Fruit fly (Drosophila melanogaster) whole organism, pupa: ENCODE data around the gene CG31100.

Source experiments
- CG10348 ChIP-seq: fragments of 200-800 bp; sonication (Bioruptor generic); IDR thresholded peaks from 2 replicates; pipeline ENCODE4 v1.3.6; 2022; ENCODE audit warnings: missing biosample characterization, missing genetic modification characterization
- CG12605 ChIP-seq: fragments of 200-800 bp; sonication (Bioruptor generic); IDR thresholded peaks from 2 replicates; pipeline ENCODE4 v1.3.6; 2022; ENCODE audit warnings: missing biosample characterization, missing genetic modification characterization
- CG13204 ChIP-seq: fragments of 200-800 bp; sonication (Bioruptor generic); optimal IDR thresholded peaks from 2 replicates; lab custom pipeline; 2018; ENCODE audit warnings: missing biosample characterization, mild to moderate bottlenecking, missing genetic modification characterization, moderate library complexity
- CG14655 ChIP-seq: fragments of 200-800 bp; sonication (Bioruptor generic); optimal IDR thresholded peaks from 3 replicates; lab custom pipeline; 2017; ENCODE audit warnings: mild to moderate bottlenecking, missing biosample characterization, missing genetic modification reagents, missing genetic modification characterization
- CG15710 ChIP-seq: fragments of 200-800 bp; sonication (Bioruptor generic); optimal IDR thresholded peaks from 2 replicates; lab custom pipeline; 2018; ENCODE audit warnings: missing biosample characterization, mild to moderate bottlenecking, missing genetic modification characterization, moderate library complexity
- CG17806 ChIP-seq: fragments of 200-800 bp; sonication (Bioruptor generic); optimal IDR thresholded peaks from 2 replicates; lab custom pipeline; 2018; ENCODE audit warnings: missing biosample characterization, mild to moderate bottlenecking, missing genetic modification characterization, moderate library complexity
- CG32121 ChIP-seq: fragments of 200-800 bp; sonication (Bioruptor generic); IDR thresholded peaks from 2 replicates; pipeline ENCODE4 v1.3.6; 2022; ENCODE audit warnings: missing biosample characterization, missing genetic modification characterization
- CG34367 ChIP-seq: fragments of 200-800 bp; sonication (Bioruptor generic); optimal IDR thresholded peaks from 2 replicates; lab custom pipeline; 2018; ENCODE audit warnings: missing biosample characterization, mild to moderate bottlenecking, missing genetic modification characterization
- CG4496 ChIP-seq: fragments of 200-800 bp; sonication (Bioruptor generic); IDR thresholded peaks from 3 replicates; pipeline ENCODE4 v1.3.6; 2022; ENCODE audit warnings: missing biosample characterization, missing genetic modification characterization
- CG8159 ChIP-seq: fragments of 200-800 bp; sonication (Bioruptor generic); optimal IDR thresholded peaks from 3 replicates; lab custom pipeline; 2018; ENCODE audit warnings: missing biosample characterization, mild to moderate bottlenecking, missing genetic modification characterization, moderate library complexity
- CG8301 ChIP-seq: fragments of 200-800 bp; sonication (Bioruptor generic); optimal IDR thresholded peaks from 2 replicates; lab custom pipeline; 2018; ENCODE audit warnings: missing biosample characterization, mild to moderate bottlenecking, missing genetic modification characterization
- CG9948 ChIP-seq: fragments of 200-800 bp; sonication (Bioruptor generic); optimal IDR thresholded peaks from 2 replicates; lab custom pipeline; 2018; ENCODE audit warnings: missing biosample characterization, mild to moderate bottlenecking, missing genetic modification characterization, moderate library complexity
- D1 ChIP-seq: fragments of 200-800 bp; sonication (Bioruptor generic); optimal IDR thresholded peaks from 2 replicates; lab custom pipeline; 2018; ENCODE audit warnings: missing biosample characterization, mild to moderate bottlenecking, missing genetic modification characterization, moderate library complexity
- EcR ChIP-seq: fragments of 200-800 bp; sonication (Bioruptor generic); optimal IDR thresholded peaks from 3 replicates; lab custom pipeline; 2019; ENCODE audit warnings: missing biosample characterization, missing genetic modification characterization, mild to moderate bottlenecking, moderate library complexity, missing genetic modification reagents
- Ets98B ChIP-seq: fragments of 200-800 bp; sonication (Bioruptor generic); IDR thresholded peaks from 2 replicates; pipeline ENCODE4 v1.3.6; 2022; ENCODE audit warnings: missing biosample characterization, missing genetic modification characterization
- Pif1A ChIP-seq: fragments of 200-800 bp; sonication (Bioruptor generic); optimal IDR thresholded peaks from 3 replicates; lab custom pipeline; 2016; ENCODE audit warnings: missing biosample characterization, missing genetic modification characterization
- Pif1B ChIP-seq: fragments of 200-800 bp; sonication (Bioruptor generic); optimal IDR thresholded peaks from 3 replicates; lab custom pipeline; 2016; ENCODE audit warnings: missing biosample characterization, missing genetic modification characterization
- Snoo ChIP-seq: fragments of 200-800 bp; sonication (Bioruptor generic); optimal IDR thresholded peaks from 3 replicates; lab custom pipeline; 2017; ENCODE audit warnings: missing biosample characterization, mild to moderate bottlenecking, missing genetic modification characterization, inconsistent platforms
- fd96Ca ChIP-seq: fragments of 200-800 bp; sonication (Bioruptor generic); IDR thresholded peaks from 3 replicates; pipeline ENCODE4 v1.3.6; 2022; ENCODE audit warnings: missing biosample characterization, missing genetic modification characterization
- gl ChIP-seq: fragments of 200-800 bp; sonication (Bioruptor generic); optimal IDR thresholded peaks from 2 replicates; lab custom pipeline; 2018; ENCODE audit warnings: missing biosample characterization, mild to moderate bottlenecking, missing genetic modification characterization
- rn ChIP-seq: fragments of 200-800 bp; sonication (Bioruptor generic); IDR thresholded peaks from 2 replicates; pipeline ENCODE4 v1.3.6; 2022; ENCODE audit warnings: missing biosample characterization, missing genetic modification characterization

Gene CG31100

DNA sequence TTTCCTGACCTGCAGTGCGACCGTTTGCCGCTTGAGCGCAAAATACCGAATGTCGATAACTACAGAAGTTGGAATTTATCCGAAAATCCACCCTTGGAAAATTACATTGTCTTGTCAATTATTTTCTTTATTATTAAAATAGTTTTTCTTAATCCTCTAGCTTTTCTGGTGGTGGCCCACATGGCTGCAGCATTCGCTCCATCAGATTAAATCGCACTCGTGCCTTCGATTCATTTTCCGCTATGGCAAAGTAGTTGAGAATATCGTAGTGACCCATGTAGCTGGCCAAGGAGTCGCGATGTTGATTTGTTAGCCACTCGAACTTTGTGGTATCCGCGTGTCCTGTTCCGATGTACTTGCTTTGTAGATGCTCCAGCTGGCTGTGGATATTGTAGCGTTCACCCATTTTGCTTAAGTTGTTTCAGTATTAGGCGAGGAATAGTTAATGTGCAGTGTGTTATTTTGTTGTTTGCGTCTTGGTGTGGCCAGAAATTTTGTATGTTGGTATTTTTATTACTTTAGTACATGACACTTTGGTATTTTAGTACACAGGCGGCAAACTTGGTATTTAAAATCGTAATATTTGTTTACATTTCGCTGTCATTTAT, 11.5 kb upstream of the CG31100 start, which contains the start of the genes Kcmf1, Sf3b5 and CG11986:
Kcmf1 (minus strand) TSS at position 51 of the 608 bp plus-strand sequence.
Sf3b5 (minus strand) TSS at position 483 of the 608 bp plus-strand sequence.
CG11986 (plus strand) TSS at position 588 of the 608 bp plus-strand sequence.
- no peak for TF ChIP-seq Snoo

DNA sequence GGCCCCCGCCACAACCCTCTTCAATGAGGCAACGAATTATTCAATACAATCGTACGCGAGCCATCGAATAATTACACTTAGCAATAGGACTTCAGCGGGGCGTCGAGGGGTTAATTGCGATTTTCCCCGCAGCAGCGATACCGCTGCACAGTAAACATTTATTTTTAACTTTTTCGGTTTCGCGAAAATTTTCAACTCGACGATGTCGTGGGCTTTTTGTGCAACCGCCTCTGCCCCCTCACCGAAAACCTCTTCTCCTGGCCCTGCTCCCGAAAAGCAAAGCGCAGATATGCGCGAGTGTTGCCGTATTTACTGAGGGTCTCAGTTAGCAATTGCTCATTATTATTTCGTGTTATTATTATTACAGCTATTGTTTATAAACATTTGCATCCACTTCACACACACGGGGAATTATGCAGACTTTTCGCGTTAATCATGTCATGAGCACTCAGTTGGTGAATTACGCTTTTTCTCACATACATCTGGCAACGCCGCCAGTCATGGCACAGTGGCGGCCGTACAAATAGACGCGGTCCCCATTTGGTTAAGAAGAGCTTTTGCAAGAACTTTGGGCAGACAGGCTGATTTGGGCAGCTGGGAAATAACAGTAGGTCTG, 10.4 kb upstream of the CG31100 start:
- TF ChIP-seq CG8301 (tag; lab: Kevin White, UChicago) (no peak), Pif1A (no peak), Ets98B (GFP tag; lab: Robert Waterston, UW) (no peak), fd96Ca (GFP tag; lab: Robert Waterston, UW) (0 out of 3 replicates have a peak, but pooled peaks have one; percentile 29), CG32121 (GFP tag; lab: Robert Waterston, UW) (peak; percentile 38; the same call in 1 of the 2 replicates), gl (tag; lab: Kevin White, UChicago) (no peak), CG8159 (tag; lab: Kevin White, UChicago) (peak; percentile 53), EcR (GFP tag; lab: Kevin White, UChicago) (peak; percentile 28), rn (0 out of 2 replicates have a peak, but pooled peaks have one; percentile 16), CG14655 (no peak), CG17806 (tag; lab: Kevin White, UChicago) (peak; percentile 7), CG12605 (GFP tag; lab: Robert Waterston, UW) (no peak), D1 (tag; lab: Kevin White, UChicago) (no peak), CG34367 (no peak), CG9948 (no peak), Pif1B (no peak), Snoo (peak; percentile 42), CG13204 (GFP tag; lab: Kevin White, UChicago) (no peak), CG10348 (no peak), CG15710 (tag; lab: Kevin White, UChicago) (peak; percentile 15), CG4496 (GFP tag; lab: Robert Waterston, UW) (0 out of 3 replicates have a peak, but pooled peaks have one; percentile 29)

DNA sequence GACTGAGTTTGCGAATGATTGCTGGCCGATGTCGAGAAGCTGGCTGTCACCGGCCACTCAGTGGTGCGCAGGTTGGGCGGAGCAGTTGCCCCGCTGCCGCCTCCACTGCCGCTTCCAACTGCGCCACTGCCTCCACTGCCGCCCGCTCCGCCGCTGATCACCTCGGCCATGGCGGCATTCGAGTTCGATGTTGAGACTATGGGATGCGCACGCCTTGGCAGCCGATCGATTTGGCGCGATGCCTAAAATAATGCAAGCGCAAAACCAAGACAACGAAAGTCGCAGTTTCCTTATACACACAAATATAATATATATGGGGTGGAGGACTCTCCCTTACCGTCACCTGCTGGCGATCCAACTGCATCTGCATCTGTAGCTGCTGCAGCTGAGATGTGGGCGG, 8.3 kb upstream of the CG31100 start:
- TF ChIP-seq fd96Ca (GFP tag; lab: Robert Waterston, UW) (0 out of 3 replicates have a peak, but pooled peaks have one; percentile 31), Pif1A (no peak), CG32121 (GFP tag; lab: Robert Waterston, UW) (peak; percentile 85), EcR (GFP tag; lab: Kevin White, UChicago) (no peak), CG17806 (tag; lab: Kevin White, UChicago) (no peak), CG8301 (tag; lab: Kevin White, UChicago) (no peak)
- TF ChIP-seq, all 21 proteins: peak for 2

DNA sequence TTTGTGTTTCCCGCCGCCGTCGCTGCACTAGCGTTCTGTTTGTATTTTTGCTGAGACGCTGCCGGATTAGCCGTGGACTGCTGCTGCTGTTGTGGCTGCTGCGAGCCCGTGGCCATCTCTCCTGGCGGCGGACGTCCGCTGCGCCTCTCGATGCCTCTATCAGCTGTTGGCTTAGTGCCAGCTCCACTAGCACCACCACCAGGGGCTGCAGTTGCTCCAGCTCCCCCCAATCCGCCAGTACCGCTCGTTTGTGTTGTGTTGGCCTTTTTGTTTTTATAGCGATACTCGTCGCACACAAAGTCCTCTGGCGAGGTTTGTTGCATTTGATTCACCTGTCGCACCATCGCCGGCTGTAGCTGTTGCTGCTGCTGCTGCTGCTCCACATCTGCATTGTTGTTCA, 7.2 kb upstream of the CG31100 start:
- TF ChIP-seq gl (tag; lab: Kevin White, UChicago) (no peak), CG34367 (no peak), fd96Ca (GFP tag; lab: Robert Waterston, UW) (peak; percentile 60; the same call in 2 of the 3 replicates), Ets98B (GFP tag; lab: Robert Waterston, UW) (peak; percentile 48; the same call in 1 of the 2 replicates), D1 (tag; lab: Kevin White, UChicago) (no peak), CG32121 (GFP tag; lab: Robert Waterston, UW) (peak; percentile 89), rn (no peak), CG4496 (GFP tag; lab: Robert Waterston, UW) (peak; percentile 34; the same call in 1 of the 3 replicates)

DNA sequence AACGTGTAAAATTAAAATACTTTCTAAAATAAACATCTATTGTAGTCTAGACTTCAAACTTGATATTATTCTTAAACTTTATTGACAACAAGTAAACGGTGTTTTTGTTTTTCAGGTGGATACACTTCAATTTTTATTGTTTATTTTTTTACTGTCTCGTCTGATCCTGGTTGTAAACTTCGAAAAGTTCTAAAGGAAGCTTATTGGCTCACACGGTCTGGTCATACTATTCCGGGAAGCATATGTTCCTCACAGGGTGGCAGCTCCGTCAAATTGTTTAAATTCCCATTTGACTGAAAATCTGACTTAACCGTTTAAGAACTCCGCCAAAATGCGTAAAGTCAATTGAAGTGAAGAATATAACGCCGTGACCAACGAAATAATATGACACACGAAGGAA, 4.8 kb upstream of the CG31100 start, which contains the start of gene CG11983:
CG11983 (plus strand) TSS at position 120 of the 400 bp plus-strand sequence.
- TF ChIP-seq EcR (GFP tag; lab: Kevin White, UChicago) (peak; percentile 9), CG15710 (tag; lab: Kevin White, UChicago) (peak; percentile 26), gl (tag; lab: Kevin White, UChicago) (peak; percentile 1), CG10348 (no peak)

DNA sequence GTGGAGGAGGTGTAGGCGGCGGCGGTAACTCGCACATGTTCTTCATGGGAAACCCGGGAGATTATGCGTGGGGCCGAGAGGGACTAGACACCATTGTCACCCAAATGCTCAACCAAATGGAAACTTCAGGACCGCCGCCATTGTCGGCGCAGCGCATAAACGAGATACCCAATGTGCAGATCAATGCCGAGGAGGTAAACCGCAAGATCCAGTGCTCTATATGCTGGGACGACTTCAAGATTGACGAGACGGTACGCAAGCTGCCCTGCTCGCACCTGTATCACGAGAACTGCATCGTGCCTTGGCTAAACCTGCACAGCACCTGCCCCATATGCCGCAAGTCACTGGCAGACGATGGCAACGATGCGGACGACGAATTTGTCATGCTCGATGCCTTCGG, 3.8 kb upstream of the CG31100 start:
- TF ChIP-seq D1 (tag; lab: Kevin White, UChicago) (no peak), CG12605 (GFP tag; lab: Robert Waterston, UW) (no peak), Snoo (no peak)

DNA sequence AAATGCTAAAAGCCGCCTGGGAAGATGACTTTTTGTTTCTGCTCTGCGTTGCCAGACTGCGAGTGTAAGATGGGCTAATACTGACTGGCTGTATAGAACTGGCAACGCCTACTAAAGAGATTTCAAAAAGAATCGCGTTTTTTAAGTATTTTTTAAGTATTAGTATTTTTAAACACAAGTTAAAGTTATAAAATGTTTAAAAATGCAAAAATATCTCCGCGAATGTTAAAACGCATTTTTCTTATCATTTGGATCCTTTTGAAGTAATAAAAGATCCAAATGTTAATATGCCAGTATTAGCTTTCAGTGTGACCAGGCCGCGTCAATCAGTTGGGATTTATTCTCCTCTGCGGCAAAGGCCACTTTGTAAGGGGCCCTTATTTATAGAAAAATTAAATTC, 2.7 kb upstream of the CG31100 start, which contains the start of the genes Prosbeta3 and Iru:
Prosbeta3 (minus strand) TSS at position 98 of the 400 bp plus-strand sequence.
Iru (plus strand) TSS at position 328 of the 400 bp plus-strand sequence.
- TF ChIP-seq CG4496 (GFP tag; lab: Robert Waterston, UW) (0 out of 3 replicates have a peak, but pooled peaks have one; percentile 7), rn (no peak), Pif1A (no peak), CG8159 (tag; lab: Kevin White, UChicago) (no peak)
